Worm (Caenorhabditis elegans) whole organism, L3 larva: ENCODE measurements around the gene C14C11.1.

Source experiments
- R02D3.7 ChIP-seq: fragments of 150-350 bp; optimal IDR thresholded peaks from 2 replicates; lab custom pipeline; 2014; ENCODE audit warnings: missing biosample characterization, missing genetic modification characterization
- ama-1 ChIP-seq: fragments of 150-350 bp; optimal IDR thresholded peaks from 2 replicates; lab custom pipeline; 2018
- ceh-82 ChIP-seq: fragments of 150-350 bp; optimal IDR thresholded peaks from 2 replicates; lab custom pipeline; 2014; ENCODE audit warnings: missing biosample characterization, missing genetic modification characterization
- egl-27 ChIP-seq: sonication (generic microtip); optimal IDR thresholded peaks from 4 replicates; lab custom pipeline; 2017; ENCODE audit warnings: missing biosample characterization, missing genetic modification reagents, missing genetic modification characterization
- fos-1 ChIP-seq: fragments of 150-350 bp; optimal IDR thresholded peaks from 2 replicates; lab custom pipeline; 2014; ENCODE audit warnings: missing biosample characterization, missing genetic modification characterization
- mdl-1 ChIP-seq: fragments of 150-350 bp; optimal IDR thresholded peaks from 2 replicates; lab custom pipeline; 2014; ENCODE audit warnings: missing biosample characterization, missing genetic modification characterization
- nhr-11 ChIP-seq: fragments of 150-350 bp; optimal IDR thresholded peaks from 2 replicates; lab custom pipeline; 2014; ENCODE audit warnings: missing biosample characterization, missing genetic modification characterization
- nhr-76 ChIP-seq: fragments of 150-350 bp; sonication (generic microtip); optimal IDR thresholded peaks from 5 replicates; lab custom pipeline; 2014; ENCODE audit warnings: missing biosample characterization, missing genetic modification characterization
- pha-4 ChIP-seq: fragments of 150-350 bp; optimal IDR thresholded peaks from 2 replicates; lab custom pipeline; 2014; ENCODE audit warnings: missing biosample characterization, missing genetic modification reagents, missing genetic modification characterization
- pqm-1 ChIP-seq: fragments of 150-350 bp; optimal IDR thresholded peaks from 2 replicates; lab custom pipeline; 2017; ENCODE audit warnings: missing biosample characterization, missing genetic modification characterization, inconsistent platforms
- unc-39 ChIP-seq: sonication (generic microtip); optimal IDR thresholded peaks from 4 replicates; lab custom pipeline; 2017; ENCODE audit warnings: missing biosample characterization, missing genetic modification characterization
- ztf-4 ChIP-seq: fragments of 150-350 bp; optimal IDR thresholded peaks from 2 replicates; lab custom pipeline; 2014; ENCODE audit warnings: missing biosample characterization, missing genetic modification characterization

DNA sequence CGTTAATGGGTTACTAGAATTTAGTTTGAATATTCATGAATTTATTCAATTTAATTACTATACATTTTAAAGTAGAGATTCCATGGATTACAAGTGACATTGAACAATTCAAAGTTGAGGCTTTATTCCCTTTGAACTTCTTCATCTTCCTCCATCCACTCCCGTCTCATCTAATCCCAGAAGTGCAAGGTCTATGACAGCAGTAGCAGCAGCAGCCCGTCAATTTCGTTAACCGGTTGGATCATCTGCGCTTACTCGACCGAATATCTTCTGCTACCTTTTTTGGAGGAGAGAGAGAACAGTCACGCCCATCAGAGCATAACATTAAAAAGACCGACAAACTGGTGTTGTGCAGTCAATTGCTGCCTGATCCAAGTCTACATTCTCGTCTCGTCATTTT is 46.1 kb upstream of the C14C11.1 start, which contains the start of gene M03E7.2:
- TF ChIP-seq pqm-1: no peak
- no peak for TF ChIP-seq pha-4 (tag; lab: Kevin White, UChicago)
- no peak for TF ChIP-seq R02D3.7
- TF ChIP-seq unc-39 (tag; lab: Kevin White, UChicago): no peak
- TF ChIP-seq ceh-82 (tag; lab: Kevin White, UChicago): no peak
- no peak for TF ChIP-seq nhr-11 (tag; lab: Kevin White, UChicago)
- no peak for TF ChIP-seq ztf-4 (tag; lab: Kevin White, UChicago)
- TF ChIP-seq mdl-1 (tag; lab: Kevin White, UChicago): no peak
- TF ChIP-seq egl-27 (tag; lab: Kevin White, UChicago): no peak
- TF ChIP-seq fos-1 (tag; lab: Kevin White, UChicago): no peak
- TF ChIP-seq nhr-76 (tag; lab: Kevin White, UChicago): no peak
- no peak for TF ChIP-seq ama-1
